Worm (Caenorhabditis elegans) whole organism, midembryonic: ENCODE results near the gene T01D3.1.

Source experiments
- T22C8.4 ChIP-seq: fragments of 200-800 bp; sonication (Bioruptor generic); IDR thresholded peaks from 2 replicates; pipeline ENCODE4 v1.3.6; 2022; ENCODE audit warnings: missing genetic modification characterization, missing compliant biosample characterization
- cog-1 ChIP-seq: sonication (generic microtip); optimal IDR thresholded peaks from 2 replicates; lab custom pipeline; 2016; ENCODE audit warnings: missing genetic modification characterization, missing compliant biosample characterization
- flt-1 ChIP-seq: fragments of 200-800 bp; sonication (Bioruptor generic); IDR thresholded peaks from 2 replicates; pipeline ENCODE4 v1.3.6; 2022; ENCODE audit warnings: missing genetic modification characterization, missing compliant biosample characterization
- klf-2 ChIP-seq: fragments of 200-800 bp; sonication (Bioruptor generic); conservative IDR thresholded peaks from 2 replicates; pipeline ENCODE4 v1.3.6; 2022; ENCODE audit warnings: missing genetic modification reagents, missing genetic modification characterization, missing compliant biosample characterization
- med-1 ChIP-seq: sonication (generic microtip); optimal IDR thresholded peaks from 2 replicates; lab custom pipeline; 2017; ENCODE audit warnings: missing genetic modification characterization, mild to moderate bottlenecking, missing compliant biosample characterization, antibody characterized with exemption, missing genetic modification reagents; ENCODE audit not compliant: insufficient read depth
- ref-1 ChIP-seq: fragments of 200-800 bp; sonication (Bioruptor generic); conservative IDR thresholded peaks from 2 replicates; pipeline ENCODE4 v1.3.6; 2022; ENCODE audit warnings: missing genetic modification reagents, missing genetic modification characterization, missing compliant biosample characterization
- tab-1 ChIP-seq: fragments of 200-800 bp; sonication (Bioruptor generic); IDR thresholded peaks from 2 replicates; pipeline ENCODE4 v1.3.6; 2022; ENCODE audit warnings: missing genetic modification characterization, missing compliant biosample characterization
- ztf-23 ChIP-seq: fragments of 200-800 bp; sonication (Bioruptor generic); IDR thresholded peaks from 2 replicates; pipeline ENCODE4 v1.3.6; 2022; ENCODE audit warnings: missing genetic modification reagents, missing genetic modification characterization, missing compliant biosample characterization
- ztf-29 ChIP-seq: fragments of 200-800 bp; sonication (Bioruptor generic); IDR thresholded peaks from 2 replicates; pipeline ENCODE4 v1.3.6; 2022; ENCODE audit warnings: missing genetic modification reagents, missing genetic modification characterization, missing compliant biosample characterization

The T01D3.1 gene

DNA sequence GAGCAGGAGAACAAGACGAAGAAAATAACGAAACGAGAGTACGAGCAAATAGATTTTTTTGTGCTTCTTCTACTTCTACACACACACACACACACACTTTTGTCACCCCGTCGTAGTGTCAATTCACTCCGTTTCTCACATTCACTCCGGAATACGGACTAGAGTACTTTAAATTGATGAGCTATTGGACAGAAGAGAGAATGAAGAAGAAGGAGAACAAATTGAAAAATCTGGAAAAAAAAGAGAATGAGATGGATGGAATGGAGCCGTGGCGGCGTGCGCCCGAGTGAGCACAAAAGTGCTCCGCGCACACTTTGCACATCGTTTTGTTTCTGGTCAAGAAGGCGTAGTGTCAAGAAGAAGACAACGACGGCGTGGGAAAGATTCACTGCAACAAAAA is 2.2 kb upstream of the T01D3.1 start:
- TF ChIP-seq ref-1 (GFP tag; lab: Robert Waterston, UW) = no peak
- TF ChIP-seq flt-1 (GFP tag; lab: Robert Waterston, UW) = no peak
- TF ChIP-seq cog-1 (tag; lab: Kevin White, UChicago) = no peak
- TF ChIP-seq klf-2 (GFP tag; lab: Robert Waterston, UW) = no peak
- no peak for TF ChIP-seq tab-1 (GFP tag; lab: Robert Waterston, UW)
- TF ChIP-seq ztf-29 (GFP tag; lab: Robert Waterston, UW) = no peak
- no peak for TF ChIP-seq med-1 (GFP tag; lab: Kevin White, UChicago)
- no peak for TF ChIP-seq ztf-23 (GFP tag; lab: Robert Waterston, UW)
- TF ChIP-seq T22C8.4 (GFP tag; lab: Robert Waterston, UW) = no peak

DNA sequence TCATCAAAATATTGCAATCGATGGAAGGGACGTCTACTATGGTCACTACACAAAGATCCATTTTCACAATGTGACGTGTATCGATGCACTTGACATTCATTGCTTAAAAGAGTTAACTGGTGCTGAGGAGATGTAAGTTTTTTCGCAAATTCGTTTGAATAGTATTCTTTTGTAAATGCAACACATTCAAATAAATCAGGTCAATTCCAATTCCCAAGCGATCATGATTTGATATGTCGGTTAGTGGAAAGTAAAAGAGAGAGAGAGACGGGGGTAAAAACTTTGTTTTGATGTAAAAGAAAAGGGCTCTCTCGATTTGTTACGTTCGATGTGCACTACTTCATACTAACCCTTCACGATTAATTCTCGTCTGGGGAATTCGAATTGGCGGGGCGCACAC is 584 bp downstream of the T01D3.1 start:
- TF ChIP-seq cog-1 (tag; lab: Kevin White, UChicago) = no peak
- no peak for TF ChIP-seq ztf-29 (GFP tag; lab: Robert Waterston, UW)
- no peak for TF ChIP-seq T22C8.4 (GFP tag; lab: Robert Waterston, UW)
- no peak for TF ChIP-seq flt-1 (GFP tag; lab: Robert Waterston, UW)
- TF ChIP-seq klf-2 (GFP tag; lab: Robert Waterston, UW) = no peak
- no peak for TF ChIP-seq ref-1 (GFP tag; lab: Robert Waterston, UW)
- TF ChIP-seq ztf-23 (GFP tag; lab: Robert Waterston, UW) = no peak
- no peak for TF ChIP-seq med-1 (GFP tag; lab: Kevin White, UChicago)
- TF ChIP-seq tab-1 (GFP tag; lab: Robert Waterston, UW) = no peak

DNA sequence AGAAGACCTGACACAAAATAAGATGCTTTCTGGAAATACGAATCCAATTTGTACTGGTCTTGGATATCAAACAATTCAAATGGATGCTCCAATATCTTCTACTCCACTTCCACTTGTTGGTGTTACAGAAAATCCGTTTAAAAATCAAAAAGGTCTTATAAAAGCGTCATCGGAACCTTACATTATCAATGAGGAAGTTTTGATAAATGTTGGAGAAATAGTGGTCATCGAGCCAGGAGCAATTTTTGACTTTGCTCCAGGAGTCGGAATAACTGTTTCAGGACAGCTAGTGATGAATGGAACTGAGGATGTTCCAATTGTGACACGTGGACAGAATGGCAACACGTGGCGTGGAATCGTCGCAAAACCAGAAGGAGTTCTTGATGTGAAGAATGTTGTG is 4.4 kb downstream of the T01D3.1 start:
- no peak for TF ChIP-seq med-1 (GFP tag; lab: Kevin White, UChicago)
- no peak for TF ChIP-seq ztf-29 (GFP tag; lab: Robert Waterston, UW)
- no peak for TF ChIP-seq cog-1 (tag; lab: Kevin White, UChicago)
- no peak for TF ChIP-seq T22C8.4 (GFP tag; lab: Robert Waterston, UW)
- no peak for TF ChIP-seq ztf-23 (GFP tag; lab: Robert Waterston, UW)
- no peak for TF ChIP-seq flt-1 (GFP tag; lab: Robert Waterston, UW)
- no peak for TF ChIP-seq ref-1 (GFP tag; lab: Robert Waterston, UW)
- TF ChIP-seq klf-2 (GFP tag; lab: Robert Waterston, UW) = no peak
- no peak for TF ChIP-seq tab-1 (GFP tag; lab: Robert Waterston, UW)

DNA sequence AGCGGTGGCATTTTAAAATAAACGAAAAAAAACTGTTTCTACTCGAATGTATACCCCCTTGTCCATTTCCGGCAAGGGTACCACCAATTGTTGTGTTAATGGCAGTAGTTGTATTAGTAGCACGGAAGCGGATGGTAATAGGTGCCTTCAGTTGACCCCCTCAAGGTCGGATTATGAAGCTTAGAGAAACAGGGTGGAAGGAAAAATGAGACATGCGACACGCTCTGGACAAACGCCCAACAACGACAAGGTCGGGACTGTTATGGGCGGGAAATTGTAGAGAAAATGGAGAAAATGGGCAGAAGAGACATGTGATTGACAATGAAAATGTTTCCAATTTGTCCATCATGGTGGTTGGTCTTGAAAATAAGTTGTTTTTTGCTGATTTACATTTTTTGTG is 14.3 kb downstream of the T01D3.1 start, which contains the start of gene T01D3.3:
Gene T01D3.3 (plus strand): TSS at position 312 of the 400 bp plus-strand sequence.
- TF ChIP-seq klf-2 (GFP tag; lab: Robert Waterston, UW) (no peak), ref-1 (GFP tag; lab: Robert Waterston, UW) (no peak), ztf-29 (GFP tag; lab: Robert Waterston, UW) (no peak), flt-1 (GFP tag; lab: Robert Waterston, UW) (no peak), med-1 (GFP tag; lab: Kevin White, UChicago) (no peak), ztf-23 (GFP tag; lab: Robert Waterston, UW) (no peak)

DNA sequence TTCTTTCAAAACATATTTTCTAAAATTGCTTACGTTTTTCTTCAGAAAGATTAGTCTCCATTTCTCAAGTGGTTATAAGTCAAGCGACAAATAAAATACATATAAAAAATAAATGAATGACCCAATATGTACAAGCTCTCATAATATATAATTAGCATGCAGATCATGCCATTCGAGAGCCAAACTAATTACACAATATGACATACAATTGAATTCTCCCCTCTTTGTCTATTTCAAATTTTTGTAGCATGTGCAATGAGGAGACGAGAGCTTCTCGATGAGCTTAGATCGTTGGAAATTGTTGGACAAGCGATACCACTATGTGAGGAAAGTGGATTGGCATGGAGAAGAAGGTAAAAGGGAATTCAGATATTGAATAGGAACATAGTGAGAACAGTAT is 17.6 kb downstream of the T01D3.1 start, which contains the start of gene hlh-34:
Gene hlh-34 (minus strand): TSS at position 101 of the 400 bp plus-strand sequence.
- TF ChIP-seq med-1 (GFP tag; lab: Kevin White, UChicago) (no peak), ztf-23 (GFP tag; lab: Robert Waterston, UW) (no peak), cog-1 (tag; lab: Kevin White, UChicago) (no peak), flt-1 (GFP tag; lab: Robert Waterston, UW) (no peak), tab-1 (GFP tag; lab: Robert Waterston, UW) (no peak), T22C8.4 (GFP tag; lab: Robert Waterston, UW) (no peak), ztf-29 (GFP tag; lab: Robert Waterston, UW) (no peak), ref-1 (GFP tag; lab: Robert Waterston, UW) (no peak), klf-2 (GFP tag; lab: Robert Waterston, UW) (no peak)

DNA sequence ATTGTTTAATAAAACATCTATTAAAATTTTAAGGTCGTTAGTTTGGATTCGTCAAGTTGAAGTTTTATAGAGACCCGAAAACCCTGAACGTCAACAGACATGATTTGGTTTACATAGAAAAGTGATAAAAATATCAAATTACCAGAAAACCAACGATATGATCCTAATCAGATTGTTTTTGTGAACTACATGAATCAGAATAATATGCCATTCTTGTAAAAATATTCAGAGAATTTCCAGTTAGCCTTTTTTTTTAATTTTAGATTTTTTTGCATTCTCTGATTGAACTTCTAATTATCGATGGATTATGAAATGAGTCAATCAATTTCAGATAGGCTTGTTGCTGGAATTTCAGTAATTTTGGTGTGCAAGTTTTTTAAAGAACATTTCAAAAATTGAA is 21.4 kb downstream of the T01D3.1 start, which contains the start of gene srx-96:
Gene srx-96 (plus strand): TSS at position 301 of the 400 bp plus-strand sequence.
- TF ChIP-seq ref-1 (GFP tag; lab: Robert Waterston, UW) (no peak), ztf-23 (GFP tag; lab: Robert Waterston, UW) (no peak), med-1 (GFP tag; lab: Kevin White, UChicago) (no peak), klf-2 (GFP tag; lab: Robert Waterston, UW) (no peak), ztf-29 (GFP tag; lab: Robert Waterston, UW) (no peak), cog-1 (tag; lab: Kevin White, UChicago) (no peak), T22C8.4 (GFP tag; lab: Robert Waterston, UW) (no peak), flt-1 (GFP tag; lab: Robert Waterston, UW) (no peak), tab-1 (GFP tag; lab: Robert Waterston, UW) (no peak)

DNA sequence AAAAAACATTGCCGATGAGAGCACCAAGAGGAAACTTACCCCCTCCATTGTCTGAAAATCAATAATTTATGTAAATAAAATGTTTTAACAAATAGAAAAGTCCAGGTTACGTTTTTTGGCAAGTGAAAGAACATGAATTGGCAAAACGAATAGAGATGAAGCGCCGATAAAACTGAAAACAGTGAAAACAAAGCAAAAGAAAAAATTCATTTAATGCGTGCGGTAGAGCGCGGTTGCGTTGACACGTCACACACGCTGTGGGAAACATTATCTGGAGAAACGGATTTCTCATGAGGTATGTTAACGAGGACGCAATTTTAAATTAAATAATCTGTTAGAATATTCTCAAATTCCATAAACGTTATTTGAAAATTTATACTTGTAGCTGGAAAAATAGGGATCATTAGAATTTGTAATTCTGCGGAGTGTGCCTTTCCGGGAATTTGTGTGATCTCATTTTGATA is 25.6 kb downstream of the T01D3.1 start, which contains the start of gene zipt-9:
Gene zipt-9 (minus strand): TSS at position 51 of the 464 bp plus-strand sequence.
- TF ChIP-seq ztf-23 (GFP tag; lab: Robert Waterston, UW) (peak; percentile 77; the same call in 1 of the 2 replicates), tab-1 (GFP tag; lab: Robert Waterston, UW) (no peak), cog-1 (tag; lab: Kevin White, UChicago) (peak; percentile 70), ref-1 (GFP tag; lab: Robert Waterston, UW) (no peak), med-1 (GFP tag; lab: Kevin White, UChicago) (no peak), ztf-29 (GFP tag; lab: Robert Waterston, UW) (no peak), T22C8.4 (GFP tag; lab: Robert Waterston, UW) (0 out of 2 replicates have a peak, but pooled peaks have one; percentile 33), klf-2 (GFP tag; lab: Robert Waterston, UW) (0 out of 2 replicates have a peak, but pooled peaks have one; percentile 68), flt-1 (GFP tag; lab: Robert Waterston, UW) (no peak; the same call in 1 of the 2 replicates)

DNA sequence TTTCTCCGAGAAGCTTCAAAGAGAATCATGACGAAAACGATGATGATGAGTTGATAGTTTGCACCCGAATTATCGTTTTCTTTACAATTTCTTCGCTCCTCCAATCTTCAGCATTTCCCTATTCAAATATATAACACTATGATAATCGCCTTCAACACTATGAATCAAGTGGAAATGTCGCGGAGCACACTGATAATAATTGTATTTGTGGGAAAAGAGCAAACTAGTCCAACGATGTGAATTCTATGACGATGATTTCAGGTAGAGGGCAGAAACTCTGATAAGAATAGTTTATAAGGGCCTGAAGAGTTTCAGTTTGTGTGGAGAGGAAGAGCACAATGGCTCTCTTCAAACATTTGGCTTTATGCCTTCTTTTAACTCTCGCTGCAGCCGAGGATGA is 26.8 kb downstream of the T01D3.1 start, which contains the start of gene T01D3.6:
Gene T01D3.6 (plus strand): TSS at position 294 of the 400 bp plus-strand sequence.
- TF ChIP-seq ref-1 (GFP tag; lab: Robert Waterston, UW) = no peak
- no peak for TF ChIP-seq flt-1 (GFP tag; lab: Robert Waterston, UW)
- TF ChIP-seq klf-2 (GFP tag; lab: Robert Waterston, UW) = no peak
- no peak for TF ChIP-seq tab-1 (GFP tag; lab: Robert Waterston, UW)
- no peak for TF ChIP-seq T22C8.4 (GFP tag; lab: Robert Waterston, UW)
- TF ChIP-seq med-1 (GFP tag; lab: Kevin White, UChicago) = no peak
- TF ChIP-seq ztf-29 (GFP tag; lab: Robert Waterston, UW) = no peak
- TF ChIP-seq ztf-23 (GFP tag; lab: Robert Waterston, UW) = no peak
- no peak for TF ChIP-seq cog-1 (tag; lab: Kevin White, UChicago)
